Fruit fly (Drosophila melanogaster): Measurements from ENCODE around the gene CG11598.

DNA sequence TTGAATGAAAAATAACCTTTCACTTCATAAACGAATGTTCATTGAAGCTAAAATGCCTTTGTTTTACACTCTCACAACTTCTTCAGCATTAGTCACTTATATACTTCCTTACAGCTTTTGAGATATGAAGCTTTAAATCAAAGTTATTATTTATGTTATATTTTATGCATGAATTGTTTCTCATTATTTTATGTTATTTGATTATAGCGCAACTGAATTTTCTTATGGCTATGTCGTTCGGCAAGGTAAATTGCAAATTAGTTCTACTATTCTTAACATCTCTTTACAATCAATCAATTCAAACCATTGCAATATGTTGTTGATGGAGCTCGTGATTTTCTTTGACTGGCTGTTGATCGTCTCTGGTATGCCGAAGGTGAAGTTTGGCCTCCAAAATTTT, 1.5 kb downstream of the CG11598 start, which contains the start of gene CG11600:
- TF ChIP-seq Myc (optimal IDR thresholded peaks at IDR 0.05) (no peak), h (optimal IDR thresholded peaks at IDR 0.05) (no peak), ttk (optimal IDR thresholded peaks at IDR 0.05) (no peak)

Measured in Kc167 (cell line).